Worm (Caenorhabditis elegans) whole organism, midembryonic: ENCODE results near the gene nhr-71.

Experiments
- T22C8.4 ChIP-seq: fragments of 200-800 bp; sonication (Bioruptor generic); IDR thresholded peaks from 2 replicates; pipeline ENCODE4 v1.3.6; 2022; ENCODE audit warnings: missing genetic modification characterization, missing compliant biosample characterization
- cog-1 ChIP-seq: sonication (generic microtip); optimal IDR thresholded peaks from 2 replicates; lab custom pipeline; 2016; ENCODE audit warnings: missing genetic modification characterization, missing compliant biosample characterization
- flt-1 ChIP-seq: fragments of 200-800 bp; sonication (Bioruptor generic); IDR thresholded peaks from 2 replicates; pipeline ENCODE4 v1.3.6; 2022; ENCODE audit warnings: missing genetic modification characterization, missing compliant biosample characterization
- klf-2 ChIP-seq: fragments of 200-800 bp; sonication (Bioruptor generic); conservative IDR thresholded peaks from 2 replicates; pipeline ENCODE4 v1.3.6; 2022; ENCODE audit warnings: missing genetic modification reagents, missing genetic modification characterization, missing compliant biosample characterization
- med-1 ChIP-seq: sonication (generic microtip); optimal IDR thresholded peaks from 2 replicates; lab custom pipeline; 2017; ENCODE audit warnings: missing genetic modification characterization, mild to moderate bottlenecking, missing compliant biosample characterization, antibody characterized with exemption, missing genetic modification reagents; ENCODE audit not compliant: insufficient read depth
- ref-1 ChIP-seq: fragments of 200-800 bp; sonication (Bioruptor generic); conservative IDR thresholded peaks from 2 replicates; pipeline ENCODE4 v1.3.6; 2022; ENCODE audit warnings: missing genetic modification reagents, missing genetic modification characterization, missing compliant biosample characterization
- tab-1 ChIP-seq: fragments of 200-800 bp; sonication (Bioruptor generic); IDR thresholded peaks from 2 replicates; pipeline ENCODE4 v1.3.6; 2022; ENCODE audit warnings: missing genetic modification characterization, missing compliant biosample characterization
- ztf-23 ChIP-seq: fragments of 200-800 bp; sonication (Bioruptor generic); IDR thresholded peaks from 2 replicates; pipeline ENCODE4 v1.3.6; 2022; ENCODE audit warnings: missing genetic modification reagents, missing genetic modification characterization, missing compliant biosample characterization
- ztf-29 ChIP-seq: fragments of 200-800 bp; sonication (Bioruptor generic); IDR thresholded peaks from 2 replicates; pipeline ENCODE4 v1.3.6; 2022; ENCODE audit warnings: missing genetic modification reagents, missing genetic modification characterization, missing compliant biosample characterization

nhr-71 gene

ce11 chrX:13755469-13755868, 8.4 kb downstream of the nhr-71 start, which contains the start of gene aakb-1:
Gene aakb-1 (plus strand): TSS chrX:13755769.
- TF ChIP-seq klf-2 (no peak), flt-1 (GFP tag; lab: Robert Waterston, UW) (no peak), T22C8.4 (no peak), ztf-29 (no peak), ref-1 (GFP tag; lab: Robert Waterston, UW) (no peak), cog-1 (tag; lab: Kevin White, UChicago) (no peak), tab-1 (GFP tag; lab: Robert Waterston, UW) (no peak), med-1 (GFP tag; lab: Kevin White, UChicago) (no peak), ztf-23 (GFP tag; lab: Robert Waterston, UW) (no peak)

DNA sequence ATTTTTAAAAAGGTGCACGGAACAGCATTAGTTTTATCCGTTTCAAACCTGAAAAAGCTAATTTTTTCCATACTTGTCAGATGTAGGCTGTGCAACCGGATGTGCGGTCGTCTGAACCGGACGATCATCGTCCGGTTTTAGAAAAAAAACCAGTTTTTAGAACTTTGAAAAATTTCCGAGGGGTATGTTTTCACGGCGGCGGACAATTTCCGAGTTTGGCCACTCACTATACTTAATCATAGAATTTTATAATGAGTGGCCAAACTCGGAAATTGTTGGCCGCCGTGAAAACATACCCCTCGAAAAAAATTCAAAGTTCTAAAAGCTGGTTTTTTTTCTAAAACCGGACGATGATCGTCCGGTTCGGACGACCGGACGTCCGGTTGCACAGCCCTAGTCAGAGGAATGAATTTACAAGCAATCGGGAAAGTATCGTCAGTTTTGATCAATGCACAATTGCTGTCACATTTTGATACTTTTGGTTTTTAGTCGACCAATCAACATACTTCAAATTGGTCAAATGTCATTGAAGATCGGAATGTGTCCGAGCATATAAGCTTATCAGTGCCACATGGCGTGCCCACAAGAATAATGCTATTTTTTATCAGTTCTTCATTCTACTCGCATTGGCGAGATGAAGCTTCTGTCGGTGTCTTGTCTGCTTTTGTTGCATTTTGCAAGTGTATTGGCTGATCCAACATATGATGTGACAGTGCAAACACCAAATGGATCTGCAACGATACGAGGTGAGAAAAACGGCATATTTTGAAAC, 12.7 kb downstream of the nhr-71 start, which contains the start of gene cest-13:
cest-13 (plus strand) TSS at position 562 of the 772 bp plus-strand sequence.
- TF ChIP-seq ztf-23 (GFP tag; lab: Robert Waterston, UW) (no peak), tab-1 (GFP tag; lab: Robert Waterston, UW) (no peak), ztf-29 (no peak), med-1 (GFP tag; lab: Kevin White, UChicago) (no peak), T22C8.4 (no peak), flt-1 (GFP tag; lab: Robert Waterston, UW) (no peak), cog-1 (tag; lab: Kevin White, UChicago) (no peak), ref-1 (GFP tag; lab: Robert Waterston, UW) (no peak), klf-2 (no peak)

ce11 chrX:13767282-13767681, 20.2 kb downstream of the nhr-71 start:
- TF ChIP-seq flt-1 (GFP tag; lab: Robert Waterston, UW), result no peak
- no peak for TF ChIP-seq med-1 (GFP tag; lab: Kevin White, UChicago)
- TF ChIP-seq tab-1 (GFP tag; lab: Robert Waterston, UW), result no peak
- no peak for TF ChIP-seq ref-1 (GFP tag; lab: Robert Waterston, UW)
- no peak for TF ChIP-seq T22C8.4
- TF ChIP-seq ztf-23 (GFP tag; lab: Robert Waterston, UW), result no peak
- no peak for TF ChIP-seq ztf-29
- TF ChIP-seq cog-1 (tag; lab: Kevin White, UChicago), result no peak
- no peak for TF ChIP-seq klf-2

DNA sequence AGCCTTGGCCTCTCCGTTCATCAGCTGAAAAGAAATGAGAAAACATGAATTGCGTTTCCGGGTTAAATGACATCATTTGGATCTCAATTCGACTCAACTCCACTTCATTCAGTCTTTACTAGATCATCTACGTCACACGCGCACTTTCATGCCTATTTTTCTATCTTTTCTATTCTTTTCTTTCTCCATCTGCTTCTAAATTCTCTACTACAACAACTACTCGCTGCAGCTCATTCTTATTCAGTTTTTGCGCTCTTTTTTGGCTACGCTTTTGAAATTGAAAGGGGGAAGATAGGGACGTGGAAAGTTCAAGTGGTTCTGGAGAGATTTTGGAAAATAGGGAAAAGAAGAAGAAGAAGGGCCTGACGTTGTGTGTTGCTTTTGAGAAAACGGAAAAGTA, 21.4 kb downstream of the nhr-71 start:
- TF ChIP-seq ztf-29 (no peak), ztf-23 (GFP tag; lab: Robert Waterston, UW) (no peak), cog-1 (tag; lab: Kevin White, UChicago) (no peak), T22C8.4 (no peak)

ce11 chrX:13770508-13770978, 23.4 kb downstream of the nhr-71 start, which contains the start of gene nkb-3:
Gene nkb-3 (minus strand): TSS chrX:13770558.
- no peak for TF ChIP-seq ztf-23 (GFP tag; lab: Robert Waterston, UW)
- no peak for TF ChIP-seq med-1 (GFP tag; lab: Kevin White, UChicago)
- no peak for TF ChIP-seq tab-1 (GFP tag; lab: Robert Waterston, UW)
- TF ChIP-seq flt-1 (GFP tag; lab: Robert Waterston, UW), result no peak

DNA sequence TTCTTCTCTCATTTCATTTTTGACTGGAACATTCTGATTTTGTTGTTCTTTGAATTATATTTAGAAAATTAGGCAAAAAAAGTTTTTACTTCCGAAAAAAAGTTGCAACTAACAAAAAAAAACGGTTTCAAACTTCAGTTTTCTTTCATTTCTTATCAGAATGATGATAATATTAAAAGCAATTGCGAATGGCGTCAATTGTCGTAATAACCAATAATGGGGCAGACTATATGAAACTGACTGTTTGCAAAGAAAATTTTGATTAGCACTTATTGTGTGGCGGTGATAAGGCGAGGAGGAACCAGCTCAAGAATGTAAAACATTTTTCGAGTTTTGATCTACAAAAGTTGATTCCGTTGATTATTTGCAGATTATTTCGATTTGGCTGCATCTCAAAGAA, 25.6 kb downstream of the nhr-71 start:
- no peak for TF ChIP-seq med-1 (GFP tag; lab: Kevin White, UChicago)
- no peak for TF ChIP-seq tab-1 (GFP tag; lab: Robert Waterston, UW)
- TF ChIP-seq T22C8.4, result no peak
- TF ChIP-seq klf-2, result no peak
- TF ChIP-seq cog-1 (tag; lab: Kevin White, UChicago), result no peak
- no peak for TF ChIP-seq flt-1 (GFP tag; lab: Robert Waterston, UW)

DNA sequence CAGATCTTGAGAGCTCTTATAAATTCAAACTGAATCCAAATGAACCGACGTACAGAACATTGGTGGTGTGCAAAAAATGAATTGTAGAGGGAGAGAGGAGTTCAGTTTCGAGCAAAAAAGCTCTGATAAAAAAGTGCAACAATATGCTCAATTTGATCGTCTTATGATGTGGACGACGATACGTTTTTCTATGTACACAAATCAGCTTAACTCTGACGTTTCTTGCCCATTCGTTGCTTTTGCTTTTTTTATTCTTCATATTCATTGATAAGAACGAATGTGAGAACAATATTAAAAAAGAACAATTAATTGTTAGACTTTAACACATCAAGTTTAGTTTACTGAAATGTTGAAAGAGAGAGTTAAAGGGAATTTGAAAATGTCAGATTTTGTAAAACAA, 27.0 kb downstream of the nhr-71 start:
- TF ChIP-seq ref-1 (GFP tag; lab: Robert Waterston, UW), result no peak
- TF ChIP-seq T22C8.4, result no peak
- TF ChIP-seq flt-1 (GFP tag; lab: Robert Waterston, UW), result no peak
- TF ChIP-seq klf-2, result no peak
- TF ChIP-seq cog-1 (tag; lab: Kevin White, UChicago), result no peak
- no peak for TF ChIP-seq ztf-23 (GFP tag; lab: Robert Waterston, UW)

ce11 chrX:13775508-13775907, 28.4 kb downstream of the nhr-71 start:
- TF ChIP-seq cog-1 (tag; lab: Kevin White, UChicago) (no peak), ztf-29 (no peak), ref-1 (GFP tag; lab: Robert Waterston, UW) (no peak), ztf-23 (GFP tag; lab: Robert Waterston, UW) (no peak), med-1 (GFP tag; lab: Kevin White, UChicago) (no peak), klf-2 (no peak), flt-1 (GFP tag; lab: Robert Waterston, UW) (no peak), T22C8.4 (no peak), tab-1 (GFP tag; lab: Robert Waterston, UW) (no peak)

- no peak for TF ChIP-seq ztf-29
- TF ChIP-seq flt-1 (GFP tag; lab: Robert Waterston, UW), result no peak; the same call in none of the 2 replicates
- TF ChIP-seq T22C8.4, result no peak
- peak; percentile 49; the same call in 1 of the 2 replicates for TF ChIP-seq tab-1 (GFP tag; lab: Robert Waterston, UW)
- peak; percentile 69 for TF ChIP-seq klf-2
- no peak for TF ChIP-seq med-1 (GFP tag; lab: Kevin White, UChicago)
- no peak for TF ChIP-seq ref-1 (GFP tag; lab: Robert Waterston, UW)
- TF ChIP-seq ztf-23 (GFP tag; lab: Robert Waterston, UW), result peak; percentile 70
- no peak for TF ChIP-seq cog-1 (tag; lab: Kevin White, UChicago)
Measured at ce11 chrX:13781445-13782073, 34.4 kb downstream of the nhr-71 start.
